Worm (Caenorhabditis elegans): ENCODE data around the gene Y49A3A.3.

The Y49A3A.3 gene

DNA sequence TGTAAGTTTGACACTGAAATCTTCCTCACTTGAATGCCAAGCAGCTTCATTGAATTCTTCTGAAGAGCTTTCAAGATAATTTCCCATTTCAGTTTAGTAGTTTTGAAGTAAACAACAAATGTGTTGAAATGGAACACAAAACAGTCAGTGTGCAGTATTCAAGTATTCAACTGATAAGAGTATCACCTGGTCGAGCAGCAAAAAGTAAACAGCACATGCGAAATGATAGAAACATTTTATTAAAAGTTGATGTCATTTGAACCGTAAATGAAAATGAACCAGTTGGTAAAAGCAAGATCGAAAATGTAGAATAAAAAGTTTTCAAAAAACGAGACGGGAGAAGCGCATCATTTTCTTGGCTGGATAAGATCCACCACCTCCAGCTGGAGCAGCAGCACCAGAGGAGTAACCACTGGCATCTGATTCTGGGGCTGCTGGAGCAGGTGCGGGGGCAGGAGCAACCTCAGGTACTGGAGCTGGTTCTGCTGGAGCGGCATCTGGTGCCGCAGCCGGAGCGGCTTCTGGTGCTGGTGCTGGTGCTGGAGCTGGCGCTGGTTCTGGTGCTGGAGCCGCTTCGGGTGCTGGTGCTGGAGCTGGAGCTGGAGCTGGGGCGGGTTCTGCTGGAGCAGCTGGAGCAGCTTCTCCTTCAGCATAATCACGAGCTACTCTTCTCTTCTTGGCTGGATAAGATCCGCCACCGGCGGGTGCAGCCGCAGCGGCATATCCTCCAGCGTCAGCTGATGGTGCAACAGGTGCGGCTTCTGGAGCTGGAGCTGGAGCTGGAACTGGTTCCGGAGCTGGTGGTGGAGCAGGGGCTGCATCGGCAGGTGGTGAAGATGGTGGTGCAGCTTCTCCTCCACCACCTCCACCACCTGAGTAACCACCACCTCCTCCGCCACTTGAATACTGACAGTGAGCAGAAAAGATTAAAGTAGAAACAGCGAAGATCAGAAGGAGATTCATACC lies 29.4 kb upstream of the Y49A3A.3 start, which contains the start of the genes F47B8.4 and F47B8.18:
Gene F47B8.4, minus strand, starts transcription at position 172 of the 966 bp plus-strand sequence.
Gene F47B8.18, minus strand, starts transcription at position 963 of the 966 bp plus-strand sequence.
- TF ChIP-seq lin-39 (tag; optimal IDR thresholded peaks at IDR 0.05) (no peak), spr-1 (tag; optimal IDR thresholded peaks at IDR 0.05) (no peak), ceh-28 (tag; optimal IDR thresholded peaks at IDR 0.05) (no peak), T26A8.4 (GFP tag; IDR thresholded peaks at IDR 0.05) (no peak), ceh-62 (tag; optimal IDR thresholded peaks at IDR 0.05) (no peak), nhr-42 (GFP tag; IDR thresholded peaks at IDR 0.05) (no peak), zip-2 (tag; optimal IDR thresholded peaks at IDR 0.05) (no peak), spr-3 (GFP tag; optimal IDR thresholded peaks at IDR 0.05) (no peak), cey-2 (tag; optimal IDR thresholded peaks at IDR 0.05; ENCODE audit: borderline replicate concordance, insufficient read depth) (no peak), mxl-3 (GFP tag; optimal IDR thresholded peaks at IDR 0.05) (peak; percentile 13), fos-1 (tag; optimal IDR thresholded peaks at IDR 0.05) (no peak), snpc-1.2 (GFP tag; IDR thresholded peaks at IDR 0.05) (no peak), nhr-77 (tag; optimal IDR thresholded peaks at IDR 0.05) (peak; percentile 20), Y105C5A.15 (GFP tag; IDR thresholded peaks at IDR 0.05) (no peak), gei-8 (GFP tag; optimal IDR thresholded peaks at IDR 0.05) (no peak), mdl-1 (tag; optimal IDR thresholded peaks at IDR 0.05) (peak in 1 of 2 experiments; percentile 53), unc-62 (GFP tag; optimal IDR thresholded peaks at IDR 0.05 in 1 of 2) (peak in 1 of 2 experiments; percentile 96), unc-62 (tag; optimal IDR thresholded peaks at IDR 0.05) (no peak), ceh-20 (GFP tag; IDR thresholded peaks at IDR 0.05) (no peak), lin-38 (GFP tag; IDR thresholded peaks at IDR 0.05) (no peak), dpl-1 (GFP tag; optimal IDR thresholded peaks at IDR 0.05) (no peak), ceh-44 (GFP tag; IDR thresholded peaks at IDR 0.05) (no peak), T20F7.1 (GFP tag; optimal IDR thresholded peaks at IDR 0.05) (no peak), ceh-32 (tag; optimal IDR thresholded peaks at IDR 0.05; ENCODE audit: poor library complexity) (no peak), Y75B8A.6 (GFP tag; IDR thresholded peaks at IDR 0.05) (no peak), F26F4.8 (GFP tag; conservative IDR thresholded peaks at IDR 0.05) (0 out of 2 replicates have a peak, but pooled peaks have one; percentile 3), egl-27 (tag; optimal IDR thresholded peaks at IDR 0.05) (no peak), snpc-4 (tag; optimal IDR thresholded peaks at IDR 0.05) (no peak), F10B5.3 (tag; optimal IDR thresholded peaks at IDR 0.05) (no peak), rbr-2 (tag; optimal IDR thresholded peaks at IDR 0.05) (no peak), F49E8.2 (tag; optimal IDR thresholded peaks at IDR 0.05; ENCODE audit: borderline replicate concordance) (no peak), mxl-2 (GFP tag; conservative IDR thresholded peaks at IDR 0.05) (no peak), nhr-102 (tag; optimal IDR thresholded peaks at IDR 0.05) (no peak), nhr-41 (GFP tag; IDR thresholded peaks at IDR 0.05) (0 out of 2 replicates have a peak, but pooled peaks have one; percentile 6), ces-1 (GFP tag; optimal IDR thresholded peaks at IDR 0.05) (no peak), tag-97 (GFP tag; IDR thresholded peaks at IDR 0.05) (no peak), R02D3.7 (tag; optimal IDR thresholded peaks at IDR 0.05) (no peak), zag-1 (tag; optimal IDR thresholded peaks at IDR 0.05) (no peak), set-16 (GFP tag; IDR thresholded peaks at IDR 0.05) (peak; percentile 99), lin-15B (tag; optimal IDR thresholded peaks at IDR 0.05) (no peak), dmd-9 (GFP tag; IDR thresholded peaks at IDR 0.05) (0 out of 2 replicates have a peak, but pooled peaks have one; percentile 33), nhr-28 (tag; optimal IDR thresholded peaks at IDR 0.05) (peak; percentile 76), vab-7 (GFP tag; IDR thresholded peaks at IDR 0.05) (0 out of 2 replicates have a peak, but pooled peaks have one; percentile 17), hlh-11 (tag; optimal IDR thresholded peaks at IDR 0.05) (no peak), unc-39 (tag; optimal IDR thresholded peaks at IDR 0.05) (no peak), D1046.2 (GFP tag; IDR thresholded peaks at IDR 0.05) (no peak), mep-1 (tag; optimal IDR thresholded peaks at IDR 0.05) (no peak), aha-1 (tag) (peak; percentile 76), nhr-11 (tag; optimal IDR thresholded peaks at IDR 0.05) (no peak), daf-16 (GFP tag; optimal IDR thresholded peaks at IDR 0.05) (no peak), daf-16 (tag; optimal IDR thresholded peaks at IDR 0.05) (peak; percentile 99)

Data from whole organism, L4 larva.